Worm (Caenorhabditis elegans) whole organism, early embryonic: ENCODE measurements around the gene K01D12.1.

Experiments
- ama-1 ChIP-seq: fragments of 150-350 bp; optimal IDR thresholded peaks from 2 replicates; lab custom pipeline; 2014
- hmbx-1 ChIP-seq: sonication (generic microtip); optimal IDR thresholded peaks from 2 replicates; lab custom pipeline; 2016; ENCODE audit warnings: mild to moderate bottlenecking, missing genetic modification characterization, missing compliant biosample characterization
- hnd-1 ChIP-seq: sonication (generic microtip); optimal IDR thresholded peaks from 2 replicates; lab custom pipeline; 2016; ENCODE audit warnings: missing genetic modification characterization, missing compliant biosample characterization
- pes-1 ChIP-seq: fragments of 200-800 bp; sonication (Bioruptor generic); IDR thresholded peaks from 2 replicates; pipeline ENCODE4 v1.3.6; 2022; ENCODE audit warnings: missing genetic modification reagents, missing genetic modification characterization, missing compliant biosample characterization
- scrt-1 ChIP-seq: fragments of 200-800 bp; sonication (Bioruptor generic); IDR thresholded peaks from 2 replicates; pipeline ENCODE4 v1.3.6; 2022; ENCODE audit warnings: missing genetic modification characterization, missing compliant biosample characterization
- sea-1 ChIP-seq: fragments of 200-800 bp; sonication (Bioruptor generic); conservative IDR thresholded peaks from 2 replicates; pipeline ENCODE4 v1.3.6; 2022; ENCODE audit warnings: missing genetic modification characterization, missing compliant biosample characterization
- tbx-11 ChIP-seq: fragments of 200-800 bp; sonication (Bioruptor generic); IDR thresholded peaks from 2 replicates; pipeline ENCODE4 v1.3.6; 2022; ENCODE audit warnings: missing genetic modification characterization, missing compliant biosample characterization

- TF ChIP-seq hmbx-1 (tag; lab: Kevin White, UChicago) (no peak), ama-1 (lab: Kevin White, UChicago) (no peak), sea-1 (no peak), pes-1 (no peak), scrt-1 (GFP tag; lab: Robert Waterston, UW) (no peak), tbx-11 (GFP tag; lab: Robert Waterston, UW) (no peak), hnd-1 (no peak)
Measured at ce11 chrV:12420843-12421242, 43.5 kb downstream of the K01D12.1 start, which contains the start of gene C54D10.4.
